Worm (Caenorhabditis elegans) whole organism, L2 larva: Measurements from ENCODE around the gene Y37E11AR.7.

Experiments
- F13H6.1 ChIP-seq: sonication (generic microtip); optimal IDR thresholded peaks from 2 replicates; lab custom pipeline; 2016; ENCODE audit warnings: missing genetic modification characterization, missing compliant biosample characterization
- ceh-82 ChIP-seq: fragments of 150-350 bp; optimal IDR thresholded peaks from 2 replicates; lab custom pipeline; 2014; ENCODE audit warnings: missing biosample characterization, missing genetic modification characterization
- nhr-12 ChIP-seq: fragments of 150-350 bp; optimal IDR thresholded peaks from 2 replicates; lab custom pipeline; 2014; ENCODE audit warnings: missing biosample characterization, missing genetic modification characterization
- nhr-23 ChIP-seq: fragments of 150-350 bp; optimal IDR thresholded peaks from 2 replicates; lab custom pipeline; 2014; ENCODE audit warnings: missing biosample characterization, missing genetic modification reagents, missing genetic modification characterization
- nhr-6 ChIP-seq: fragments of 150-350 bp; optimal IDR thresholded peaks from 2 replicates; lab custom pipeline; 2014; ENCODE audit warnings: missing biosample characterization, missing genetic modification characterization

ce11 chrIV:3720644-3721043 is 34.6 kb downstream of the Y37E11AR.7 start:
- TF ChIP-seq nhr-6: no peak
- TF ChIP-seq F13H6.1: no peak
- no peak for TF ChIP-seq ceh-82
- no peak for TF ChIP-seq nhr-23 (tag; lab: Kevin White, UChicago)
- TF ChIP-seq nhr-12 (tag; lab: Kevin White, UChicago): no peak
